Worm (Caenorhabditis elegans): Measurements from ENCODE around the gene glb-30.

ce11 chrIII:1704020-1704419 lies 35.6 kb upstream of the glb-30 start:
- TF ChIP-seq ceh-13 (GFP tag; optimal IDR thresholded peaks at IDR 0.05) (no peak), ama-1 (optimal IDR thresholded peaks at IDR 0.05) (no peak), scrt-1 (GFP tag; IDR thresholded peaks at IDR 0.05) (no peak), F13C5.2 (tag; optimal IDR thresholded peaks at IDR 0.05) (no peak), ceh-36 (tag; optimal IDR thresholded peaks at IDR 0.05) (peak; percentile 84)
